Fruit fly (Drosophila melanogaster) whole organism, embryonic: ENCODE data around the gene CG16775.

Source experiments
- CG14441 ChIP-seq: fragments of 200-800 bp; sonication (Bioruptor generic); IDR thresholded peaks from 2 replicates; pipeline ENCODE4 v1.3.6; 2022; ENCODE audit warnings: missing biosample characterization, missing genetic modification characterization
- CG7786 ChIP-seq: fragments of 200-800 bp; sonication (Bioruptor generic); optimal IDR thresholded peaks from 2 replicates; lab custom pipeline; 2016; ENCODE audit warnings: missing biosample characterization, missing genetic modification characterization
- CG8388 ChIP-seq: fragments of 200-800 bp; sonication (Bioruptor generic); optimal IDR thresholded peaks from 2 replicates; lab custom pipeline; 2019; ENCODE audit warnings: missing biosample characterization, mild to moderate bottlenecking, missing genetic modification characterization, moderate library complexity
- CG8944 ChIP-seq: fragments of 200-800 bp; sonication (Bioruptor generic); optimal IDR thresholded peaks from 3 replicates; lab custom pipeline; 2016; ENCODE audit warnings: missing biosample characterization, missing genetic modification characterization
- Dp ChIP-seq: fragments of 200-800 bp; sonication (Bioruptor generic); optimal IDR thresholded peaks from 2 replicates; lab custom pipeline; 2018; ENCODE audit warnings: missing biosample characterization, mild to moderate bottlenecking, missing genetic modification characterization, moderate library complexity
- Lhr ChIP-seq: fragments of 200-800 bp; sonication (Bioruptor generic); optimal IDR thresholded peaks from 3 replicates; lab custom pipeline; 2017; ENCODE audit warnings: mild to moderate bottlenecking, missing biosample characterization, missing genetic modification reagents, missing genetic modification characterization
- Ptx1 ChIP-seq: fragments of 200-800 bp; sonication (Bioruptor generic); IDR thresholded peaks from 2 replicates; pipeline ENCODE4 v1.3.6; 2022; ENCODE audit warnings: missing biosample characterization, missing genetic modification characterization
- dmrt99B ChIP-seq: fragments of 200-800 bp; sonication (Bioruptor generic); optimal IDR thresholded peaks from 2 replicates; lab custom pipeline; 2018; ENCODE audit warnings: missing biosample characterization, mild to moderate bottlenecking, missing genetic modification characterization, moderate library complexity
- luna ChIP-seq: fragments of 200-800 bp; sonication (Bioruptor generic); optimal IDR thresholded peaks from 2 replicates; lab custom pipeline; 2016; ENCODE audit warnings: missing biosample characterization, missing genetic modification characterization
- wek ChIP-seq: fragments of 200-800 bp; sonication (Bioruptor generic); optimal IDR thresholded peaks from 3 replicates; lab custom pipeline; 2018; ENCODE audit warnings: missing biosample characterization, mild to moderate bottlenecking, missing genetic modification characterization, moderate library complexity

DNA sequence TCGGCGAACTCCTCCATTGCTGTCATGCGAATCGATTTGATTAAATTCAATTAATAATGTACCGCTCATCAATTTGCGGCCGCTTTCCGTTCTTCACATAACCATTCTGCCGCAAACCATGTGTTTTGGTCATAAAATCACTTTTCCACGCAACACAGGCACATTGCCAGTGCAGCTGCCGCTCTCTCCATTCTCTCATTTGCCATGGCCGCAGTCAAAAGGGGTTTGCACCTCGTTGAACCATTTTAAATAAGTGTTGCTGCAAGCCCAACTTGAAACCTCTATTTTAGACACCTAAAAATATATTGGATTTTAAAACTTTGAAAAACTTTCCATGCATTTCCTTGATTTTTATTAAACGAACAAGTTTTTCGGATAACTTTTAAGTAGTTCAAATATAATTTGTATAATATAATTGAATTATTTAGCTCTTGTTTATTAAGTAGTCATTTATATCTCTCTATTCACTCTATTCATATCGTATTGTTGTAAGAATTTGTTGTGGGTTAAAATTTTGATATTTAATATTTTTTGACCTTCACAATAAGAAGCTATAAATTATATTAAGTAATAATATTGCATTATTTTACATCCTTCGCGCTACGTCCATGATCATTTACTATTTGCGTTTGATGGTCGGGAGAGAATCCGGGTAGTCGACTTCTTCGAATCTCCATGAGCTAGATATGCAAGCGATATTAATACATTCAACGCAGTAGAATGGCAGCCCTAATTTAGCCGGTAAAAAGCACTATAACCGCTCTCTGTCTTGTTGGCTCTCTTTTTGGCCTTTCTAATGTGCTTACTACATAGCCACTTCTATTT is 29.6 kb downstream of the CG16775 start, which contains the start of gene CG5535:
- TF ChIP-seq CG8388: peak; percentile 81
- TF ChIP-seq Lhr (GFP tag; lab: Kevin White, UChicago): peak; percentile 25
- peak; percentile 76 for TF ChIP-seq CG14441 (GFP tag; lab: Robert Waterston, UW)
- no peak for TF ChIP-seq wek
- TF ChIP-seq Dp: no peak
- TF ChIP-seq CG7786: peak; percentile 42
- peak; percentile 60 for TF ChIP-seq Ptx1 (GFP tag; lab: Robert Waterston, UW)
- peak; percentile 85 for TF ChIP-seq dmrt99B (tag; lab: Kevin White, UChicago)
- TF ChIP-seq CG8944 (GFP tag; lab: Kevin White, UChicago): peak; percentile 47
- TF ChIP-seq luna: no peak
